Fruit fly (Drosophila melanogaster) ovary, adult (tissue): ENCODE data around the gene CG31077.

ENCODE experiments used
- CG17801 ChIP-seq: fragments of 200-800 bp; optimal IDR thresholded peaks from 2 replicates; lab custom pipeline; 2019; ENCODE audit warnings: missing biosample characterization, mild to moderate bottlenecking, missing genetic modification characterization, moderate library complexity; ENCODE audit not compliant: partially characterized antibody

CG31077 gene

dm6 chr3R:27018187-27018586 lies 18.6 kb downstream of the CG31077 start, which contains the start of gene CG17192:
CG17192 (minus strand) TSS chr3R:27018287.
- TF ChIP-seq CG17801 (GFP tag; lab: Kevin White, UChicago), result no peak

- no peak for TF ChIP-seq CG17801 (GFP tag; lab: Kevin White, UChicago)
Measured at dm6 chr3R:27019701-27020172, 20.2 kb downstream of the CG31077 start, which contains the start of gene CG17191. CG17191 (minus strand) TSS chr3R:27019751.

dm6 chr3R:27021278-27021677 lies 21.7 kb downstream of the CG31077 start, which contains the start of gene CG6283:
CG6283 (minus strand) TSS chr3R:27021378.
- no peak for TF ChIP-seq CG17801 (GFP tag; lab: Kevin White, UChicago)

dm6 chr3R:27023117-27023516 lies 23.6 kb downstream of the CG31077 start, which contains the start of gene CG6277:
CG6277 (minus strand) TSS chr3R:27023217.
- TF ChIP-seq CG17801 (GFP tag; lab: Kevin White, UChicago), result no peak

dm6 chr3R:27026009-27026408 lies 26.5 kb downstream of the CG31077 start, which contains the start of gene CG6271:
CG6271 (minus strand) TSS chr3R:27026109.
- no peak for TF ChIP-seq CG17801 (GFP tag; lab: Kevin White, UChicago)

- TF ChIP-seq CG17801 (GFP tag; lab: Kevin White, UChicago), result no peak
Measured at dm6 chr3R:27033935-27034334, 34.4 kb downstream of the CG31077 start.

- no peak for TF ChIP-seq CG17801 (GFP tag; lab: Kevin White, UChicago)
Measured at dm6 chr3R:27040044-27040443, 40.5 kb downstream of the CG31077 start.

dm6 chr3R:27048561-27049270 lies 49.2 kb downstream of the CG31077 start, which contains the start of gene TwdlT:
TwdlT (plus strand) TSS chr3R:27049220.
- TF ChIP-seq CG17801 (GFP tag; lab: Kevin White, UChicago), result no peak

dm6 chr3R:27049549-27049948 lies 50.0 kb downstream of the CG31077 start:
- no peak for TF ChIP-seq CG17801 (GFP tag; lab: Kevin White, UChicago)
